Worm (Caenorhabditis elegans): ENCODE measurements around the gene fbxb-39.
"Not testable (repeated sequence)": the region's sequence is repeated elsewhere in the genome, so short reads cannot be mapped to it uniquely, and the experiment has no call there.

- not testable (repeated sequence) for TF ChIP-seq ets-7 (tag; optimal IDR thresholded peaks at IDR 0.05); F13C5.2 (tag; optimal IDR thresholded peaks at IDR 0.05); sea-1 (GFP tag; conservative IDR thresholded peaks at IDR 0.05); tbx-11 (GFP tag; IDR thresholded peaks at IDR 0.05); ama-1 (optimal IDR thresholded peaks at IDR 0.05); pes-1 (GFP tag; IDR thresholded peaks at IDR 0.05); hmg-4 (GFP tag; optimal IDR thresholded peaks at IDR 0.05); tra-4 (tag; optimal IDR thresholded peaks at IDR 0.05); aly-1 (tag; optimal IDR thresholded peaks at IDR 0.05); hmbx-1 (tag; optimal IDR thresholded peaks at IDR 0.05); scrt-1 (GFP tag; IDR thresholded peaks at IDR 0.05)
Measured at ce11 chrII:1043932-1044331, 3.6 kb upstream of the fbxb-39 start, which contains the start of gene fbxb-45.

All from whole organism, early embryonic.